Worm (Caenorhabditis elegans): Measurements from ENCODE around the gene riok-3.

riok-3 gene

ce11 chrIII:9768023-9768422 is 36.8 kb downstream of the riok-3 start:
- TF ChIP-seq nhr-12 (tag; optimal IDR thresholded peaks at IDR 0.05) = no peak
- TF ChIP-seq mbf-1 (tag; optimal IDR thresholded peaks at IDR 0.05) = no peak
- no peak for TF ChIP-seq elt-3 (tag; optimal IDR thresholded peaks at IDR 0.05)

DNA sequence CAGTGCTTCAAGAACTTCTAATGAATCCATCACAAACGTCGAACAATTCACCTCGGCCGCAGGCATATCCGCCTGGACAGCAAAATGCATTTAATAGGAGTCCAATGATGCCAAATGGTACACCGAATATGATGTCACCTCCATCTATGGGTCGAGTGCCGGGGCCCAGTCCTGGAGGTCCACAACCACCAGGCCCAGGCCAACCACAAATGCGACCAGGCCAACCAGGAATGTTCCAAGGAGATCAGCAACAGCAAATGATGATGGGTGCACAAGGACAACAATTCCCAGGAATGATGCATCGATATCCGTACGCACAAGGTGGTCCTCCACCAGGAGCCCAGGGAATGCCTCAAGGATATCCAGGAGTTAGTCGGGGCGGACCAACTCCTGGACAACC is 37.7 kb downstream of the riok-3 start:
- TF ChIP-seq nhr-12 (tag; optimal IDR thresholded peaks at IDR 0.05) (no peak), sem-4 (tag; optimal IDR thresholded peaks at IDR 0.05) (no peak), unc-55 (GFP tag; optimal IDR thresholded peaks at IDR 0.05) (no peak), Y55F3AM.14 (GFP tag; optimal IDR thresholded peaks at IDR 0.05) (no peak), ztf-1 (GFP tag; conservative IDR thresholded peaks at IDR 0.05) (no peak), nhr-25 (tag; optimal IDR thresholded peaks at IDR 0.05) (no peak), crh-2 (tag; optimal IDR thresholded peaks at IDR 0.05) (no peak), ztf-4 (tag; optimal IDR thresholded peaks at IDR 0.05) (no peak), sma-3 (GFP tag; optimal IDR thresholded peaks at IDR 0.05) (no peak), ceh-82 (tag; optimal IDR thresholded peaks at IDR 0.05) (no peak), nhr-129 (tag; optimal IDR thresholded peaks at IDR 0.05) (no peak), unc-39 (tag; optimal IDR thresholded peaks at IDR 0.05) (no peak), lin-11 (tag; optimal IDR thresholded peaks at IDR 0.05) (no peak), nhr-6 (tag; optimal IDR thresholded peaks at IDR 0.05) (no peak), R02D3.7 (tag; optimal IDR thresholded peaks at IDR 0.05) (no peak), lin-13 (GFP tag; optimal IDR thresholded peaks at IDR 0.05) (no peak), peb-1 (tag; optimal IDR thresholded peaks at IDR 0.05) (no peak), F13H6.1 (tag; optimal IDR thresholded peaks at IDR 0.05) (no peak)

DNA sequence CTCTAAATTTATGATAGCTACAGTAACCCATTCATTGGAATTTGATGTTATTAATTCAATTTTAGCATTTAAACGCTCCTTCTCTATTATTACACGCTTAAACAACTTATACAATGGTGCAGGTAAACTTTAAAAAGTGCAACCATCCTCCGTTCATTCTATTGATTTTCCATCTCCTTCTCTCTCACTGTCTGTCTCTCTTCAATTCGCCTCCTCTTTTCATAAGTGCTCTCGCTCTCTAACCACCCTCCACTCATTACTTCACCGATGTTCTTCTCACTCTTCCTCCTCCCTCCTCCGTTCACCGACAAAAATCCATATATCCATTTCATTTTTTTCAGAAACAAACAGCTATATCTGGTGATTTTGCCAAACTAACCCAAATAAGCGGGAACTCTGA is 38.6 kb downstream of the riok-3 start, which contains the start of gene cbp-1:
TSS of gene cbp-1 (plus strand) at position 335 of the 400 bp plus-strand sequence.
- TF ChIP-seq crh-2 (tag; optimal IDR thresholded peaks at IDR 0.05) (peak; percentile 67), lsy-2 (tag; optimal IDR thresholded peaks at IDR 0.05) (peak; percentile 49 to 78), nhr-23 (tag; optimal IDR thresholded peaks at IDR 0.05) (no peak), nhr-237 (tag; optimal IDR thresholded peaks at IDR 0.05) (no peak), peb-1 (tag; optimal IDR thresholded peaks at IDR 0.05) (no peak), sem-4 (tag; optimal IDR thresholded peaks at IDR 0.05) (no peak), C34F6.9 (tag; optimal IDR thresholded peaks at IDR 0.05) (peak; percentile 68), nhr-6 (tag; optimal IDR thresholded peaks at IDR 0.05) (peak; percentile 14), ztf-11 (tag; optimal IDR thresholded peaks at IDR 0.05) (no peak), egl-27 (tag; optimal IDR thresholded peaks at IDR 0.05) (no peak), F13H6.1 (tag; optimal IDR thresholded peaks at IDR 0.05) (peak; percentile 22), Y55F3AM.14 (GFP tag; optimal IDR thresholded peaks at IDR 0.05) (no peak), skn-1 (tag; optimal IDR thresholded peaks at IDR 0.05) (no peak), ama-1 (optimal IDR thresholded peaks at IDR 0.05) (no peak), mdl-1 (tag; optimal IDR thresholded peaks at IDR 0.05) (no peak), mab-5 (tag; optimal IDR thresholded peaks at IDR 0.05) (no peak), lin-39 (tag; optimal IDR thresholded peaks at IDR 0.05) (no peak), nhr-21 (tag; optimal IDR thresholded peaks at IDR 0.05) (no peak), sma-9 (GFP tag; optimal IDR thresholded peaks at IDR 0.05) (peak; percentile 67), sma-9 (tag; optimal IDR thresholded peaks at IDR 0.05) (no peak), nhr-25 (tag; optimal IDR thresholded peaks at IDR 0.05) (peak; percentile 29), dmd-4 (tag; optimal IDR thresholded peaks at IDR 0.05) (no peak), aly-2 (tag; optimal IDR thresholded peaks at IDR 0.05) (no peak), ztf-1 (GFP tag; conservative IDR thresholded peaks at IDR 0.05) (no peak), sma-3 (GFP tag; optimal IDR thresholded peaks at IDR 0.05) (no peak), ceh-16 (tag; optimal IDR thresholded peaks at IDR 0.05) (no peak), nhr-129 (tag; optimal IDR thresholded peaks at IDR 0.05) (peak; percentile 53), snpc-4 (tag; optimal IDR thresholded peaks at IDR 0.05) (peak; percentile 17), ztf-4 (tag; optimal IDR thresholded peaks at IDR 0.05) (no peak), fos-1 (tag; optimal IDR thresholded peaks at IDR 0.05) (peak; percentile 15), unc-39 (tag; optimal IDR thresholded peaks at IDR 0.05) (no peak), nhr-10 (tag; optimal IDR thresholded peaks at IDR 0.05) (no peak), nhr-77 (tag; optimal IDR thresholded peaks at IDR 0.05) (no peak), gmeb-1 (tag; optimal IDR thresholded peaks at IDR 0.05) (no peak), unc-55 (GFP tag; optimal IDR thresholded peaks at IDR 0.05) (peak; percentile 52)

Data from whole organism, L2 larva.